Worm (Caenorhabditis elegans): ENCODE data around the gene B0554.7.

DNA sequence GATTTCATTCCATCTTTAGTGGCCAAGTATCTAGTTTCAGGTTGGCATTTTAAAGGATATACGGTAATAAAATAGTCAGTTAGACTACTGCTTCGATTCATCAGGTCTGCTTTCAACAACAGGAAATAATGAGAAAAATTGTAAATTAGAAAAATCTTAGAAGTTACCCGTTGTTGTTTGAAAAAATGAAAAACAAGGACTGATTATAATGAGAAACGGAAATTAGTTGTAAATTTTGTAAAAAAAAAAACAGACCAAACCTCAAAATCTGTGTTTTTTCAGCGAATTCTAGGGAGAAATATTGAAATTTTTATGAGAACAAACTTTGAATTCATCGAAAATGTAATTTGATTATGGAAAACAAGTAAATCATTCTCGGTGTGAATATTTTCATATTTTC is 37.8 kb downstream of the B0554.7 start, which contains the start of gene srh-62:
- TF ChIP-seq lin-39 (tag; optimal IDR thresholded peaks at IDR 0.05) (no peak), T26A8.4 (GFP tag; IDR thresholded peaks at IDR 0.05) (no peak), ztf-11 (tag; optimal IDR thresholded peaks at IDR 0.05) (no peak), lin-38 (GFP tag; IDR thresholded peaks at IDR 0.05) (no peak), mxl-3 (GFP tag; optimal IDR thresholded peaks at IDR 0.05) (no peak), hlh-11 (tag; optimal IDR thresholded peaks at IDR 0.05) (no peak)
